Fruit fly (Drosophila melanogaster) whole organism, embryonic: ENCODE results near the gene IFT54.
A peak's percentile ranks its signal among the peaks of the same experiment; 100 is the strongest.

Experiments
- CG10209 ChIP-seq: fragments of 200-800 bp; sonication (Bioruptor generic); optimal IDR thresholded peaks from 3 replicates; lab custom pipeline; 2017; ENCODE audit warnings: missing biosample characterization, mild to moderate bottlenecking, missing genetic modification characterization, missing genetic modification reagents
- CG10267 ChIP-seq: fragments of 200-800 bp; sonication (Bioruptor generic); optimal IDR thresholded peaks from 2 replicates; lab custom pipeline; 2018; ENCODE audit warnings: missing biosample characterization, mild to moderate bottlenecking, missing genetic modification characterization, moderate library complexity
- CG11560 ChIP-seq: fragments of 200-800 bp; sonication (Bioruptor generic); IDR thresholded peaks from 3 replicates; pipeline ENCODE4 v1.3.6; 2022; ENCODE audit warnings: missing biosample characterization, missing genetic modification characterization
- CG12391 ChIP-seq: fragments of 200-800 bp; sonication (Bioruptor generic); optimal IDR thresholded peaks from 3 replicates; lab custom pipeline; 2018; ENCODE audit warnings: missing biosample characterization, mild to moderate bottlenecking, missing genetic modification characterization, moderate library complexity
- CG14014 ChIP-seq: fragments of 200-800 bp; sonication (Bioruptor generic); IDR thresholded peaks from 2 replicates; pipeline ENCODE4 v1.3.6; 2022; ENCODE audit warnings: missing biosample characterization, missing genetic modification characterization
- CG15269 ChIP-seq: fragments of 200-800 bp; sonication (Bioruptor generic); optimal IDR thresholded peaks from 2 replicates; lab custom pipeline; 2018; ENCODE audit warnings: missing biosample characterization, mild to moderate bottlenecking, missing genetic modification characterization, moderate library complexity
- CG15696 ChIP-seq: fragments of 200-800 bp; sonication (Bioruptor generic); optimal IDR thresholded peaks from 2 replicates; lab custom pipeline; 2019; ENCODE audit warnings: missing biosample characterization, mild to moderate bottlenecking, missing genetic modification characterization, moderate library complexity
- CG16863 ChIP-seq: fragments of 200-800 bp; sonication (Bioruptor generic); optimal IDR thresholded peaks from 3 replicates; lab custom pipeline; 2016; ENCODE audit warnings: missing biosample characterization, missing genetic modification characterization
- CG17912 ChIP-seq: fragments of 200-800 bp; sonication (Bioruptor generic); optimal IDR thresholded peaks from 2 replicates; lab custom pipeline; 2018; ENCODE audit warnings: missing biosample characterization, mild to moderate bottlenecking, missing genetic modification characterization
- CG18476 ChIP-seq: fragments of 200-800 bp; sonication (Bioruptor generic); optimal IDR thresholded peaks from 2 replicates; lab custom pipeline; 2016; ENCODE audit warnings: missing biosample characterization, mild to moderate bottlenecking, missing genetic modification characterization
- CG30403 ChIP-seq: fragments of 200-800 bp; sonication (Bioruptor generic); optimal IDR thresholded peaks from 3 replicates; lab custom pipeline; 2016; ENCODE audit warnings: missing biosample characterization, missing genetic modification characterization
- CG33557 ChIP-seq: fragments of 200-800 bp; sonication (Bioruptor generic); optimal IDR thresholded peaks from 2 replicates; lab custom pipeline; 2019; ENCODE audit warnings: missing biosample characterization, mild to moderate bottlenecking, missing genetic modification characterization, moderate library complexity
- CG3407 ChIP-seq: fragments of 200-800 bp; sonication (Bioruptor generic); optimal IDR thresholded peaks from 2 replicates; lab custom pipeline; 2018; ENCODE audit warnings: missing biosample characterization, mild to moderate bottlenecking, missing genetic modification characterization
- CG34376 ChIP-seq: fragments of 200-800 bp; sonication (Bioruptor generic); optimal IDR thresholded peaks from 2 replicates; lab custom pipeline; 2018; ENCODE audit warnings: missing biosample characterization, mild to moderate bottlenecking, missing genetic modification characterization
- CG42726 ChIP-seq: fragments of 200-800 bp; sonication (Bioruptor generic); IDR thresholded peaks from 2 replicates; pipeline ENCODE4 v1.3.6; 2022; ENCODE audit warnings: missing biosample characterization, missing genetic modification characterization; ENCODE audit not compliant: partially characterized antibody
- CG6683 ChIP-seq: fragments of 200-800 bp; sonication (Bioruptor generic); optimal IDR thresholded peaks from 2 replicates; lab custom pipeline; 2017; ENCODE audit warnings: missing biosample characterization, mild to moderate bottlenecking, missing genetic modification characterization, missing genetic modification reagents
- CG6689 ChIP-seq: fragments of 200-800 bp; sonication (Bioruptor generic); IDR thresholded peaks from 2 replicates; pipeline ENCODE4 v1.3.6; 2022; ENCODE audit warnings: missing biosample characterization, missing genetic modification characterization
- CG7372 ChIP-seq: fragments of 200-800 bp; sonication (Bioruptor generic); IDR thresholded peaks from 2 replicates; pipeline ENCODE4 v1.3.6; 2022; ENCODE audit warnings: missing biosample characterization, missing genetic modification characterization
- CG9727 ChIP-seq: fragments of 200-800 bp; sonication (Bioruptor generic); optimal IDR thresholded peaks from 3 replicates; lab custom pipeline; 2017; ENCODE audit warnings: missing biosample characterization, mild to moderate bottlenecking, missing genetic modification characterization
- Dad ChIP-seq: fragments of 200-800 bp; sonication (Bioruptor generic); optimal IDR thresholded peaks from 3 replicates; lab custom pipeline; 2016; ENCODE audit warnings: missing biosample characterization, missing genetic modification characterization
- ERR ChIP-seq: fragments of 200-800 bp; sonication (Bioruptor generic); optimal IDR thresholded peaks from 2 replicates; lab custom pipeline; 2016; ENCODE audit warnings: missing biosample characterization, missing genetic modification characterization
- Fer3 ChIP-seq: fragments of 200-800 bp; sonication (Bioruptor generic); optimal IDR thresholded peaks from 2 replicates; lab custom pipeline; 2018; ENCODE audit warnings: missing biosample characterization, mild to moderate bottlenecking, missing genetic modification characterization, moderate library complexity
- HLH4C ChIP-seq: fragments of 200-800 bp; sonication (Bioruptor generic); IDR thresholded peaks from 3 replicates; pipeline ENCODE4 v1.3.6; 2022; ENCODE audit warnings: missing biosample characterization, missing genetic modification characterization; ENCODE audit not compliant: partially characterized antibody
- HmgD ChIP-seq: fragments of 200-800 bp; sonication (Bioruptor generic); optimal IDR thresholded peaks from 3 replicates; lab custom pipeline; 2016; ENCODE audit warnings: missing biosample characterization, missing genetic modification characterization
- Hmr ChIP-seq: fragments of 200-800 bp; sonication (Bioruptor generic); optimal IDR thresholded peaks from 3 replicates; lab custom pipeline; 2017; ENCODE audit warnings: mild to moderate bottlenecking, missing biosample characterization, missing genetic modification reagents, missing genetic modification characterization
- Jarid2 ChIP-seq: fragments of 200-800 bp; sonication (Bioruptor generic); optimal IDR thresholded peaks from 3 replicates; lab custom pipeline; 2017; ENCODE audit warnings: mild to moderate bottlenecking, missing biosample characterization, missing genetic modification reagents, missing genetic modification characterization
- Med ChIP-seq: fragments of 200-800 bp; sonication (Bioruptor generic); peaks from one replicate; lab custom pipeline; 2016; ENCODE audit warnings: missing biosample characterization, missing genetic modification characterization, mild to moderate bottlenecking, inconsistent platforms, moderate library complexity
- Opbp ChIP-seq: fragments of 200-800 bp; sonication (Bioruptor generic); IDR thresholded peaks from 3 replicates; pipeline ENCODE4 v1.3.6; 2022; ENCODE audit warnings: missing biosample characterization, missing genetic modification characterization; ENCODE audit not compliant: partially characterized antibody
- Trl ChIP-seq, 3 experiments: fragments of >200 bp in 2 of 3; fragments of 200-800 bp in 1 of 3; sonication (Bioruptor generic) in 1 of 3; optimal IDR thresholded peaks; 2 replicates in 1 of 3; 3 replicates in 2 of 3; lab custom pipeline; 2016 to 2017; ENCODE audit warnings: missing biosample characterization in 1 of 3, missing genetic modification characterization in 1 of 3
- ash1 ChIP-seq: fragments of 200-800 bp; sonication (Bioruptor generic); optimal IDR thresholded peaks from 2 replicates; lab custom pipeline; 2018; ENCODE audit warnings: missing biosample characterization, mild to moderate bottlenecking, missing genetic modification characterization
- cato ChIP-seq: fragments of 200-800 bp; sonication (Bioruptor generic); optimal IDR thresholded peaks from 2 replicates; lab custom pipeline; 2016; ENCODE audit warnings: missing biosample characterization, missing genetic modification characterization, borderline replicate concordance
- chinmo ChIP-seq: fragments of 200-800 bp; sonication (Bioruptor generic); IDR thresholded peaks from 4 replicates; pipeline ENCODE4 v1.3.6; 2022; ENCODE audit warnings: missing biosample characterization, missing genetic modification characterization; ENCODE audit not compliant: partially characterized antibody
- dimm ChIP-seq: fragments of 200-800 bp; sonication (Bioruptor generic); IDR thresholded peaks from 2 replicates; pipeline ENCODE4 v1.3.6; 2022; ENCODE audit warnings: missing biosample characterization, missing genetic modification characterization
- dpn ChIP-seq, 2 experiments: fragments of 200-800 bp; sonication (Bioruptor generic); optimal IDR thresholded peaks; 3 replicates each; lab custom pipeline; 2016; ENCODE audit warnings: missing biosample characterization in 2 of 2, missing genetic modification characterization in 2 of 2
- eve ChIP-seq, 2 experiments: fragments of >200 bp; optimal IDR thresholded peaks; 2 replicates each; lab custom pipeline; 2017; ENCODE audit warnings: missing biosample characterization in 2 of 2, missing genetic modification characterization in 2 of 2
- fru ChIP-seq: fragments of >200 bp; optimal IDR thresholded peaks from 2 replicates; lab custom pipeline; 2017
- jumu ChIP-seq: fragments of 200-800 bp; sonication (Bioruptor generic); optimal IDR thresholded peaks from 3 replicates; lab custom pipeline; 2016; ENCODE audit warnings: missing biosample characterization, missing genetic modification characterization
- lola ChIP-seq, 3 experiments: fragments of >200 bp in 2 of 3; fragments of 200-800 bp in 1 of 3; sonication (Bioruptor generic) in 1 of 3; optimal IDR thresholded peaks; 2 replicates each; lab custom pipeline; 2017 to 2019; ENCODE audit warnings: missing biosample characterization in 3 of 3, missing genetic modification characterization in 3 of 3, mild to moderate bottlenecking in 1 of 3, moderate library complexity in 1 of 3
- lov ChIP-seq, 2 experiments: fragments of 200-800 bp in 1 of 2; fragments of >200 bp in 1 of 2; sonication (Bioruptor generic) in 1 of 2; IDR thresholded peaks in 1 of 2; optimal IDR thresholded peaks in 1 of 2; 2 replicates in 1 of 2; 3 replicates in 1 of 2; pipeline versions ENCODE4 v1.3.6 to Lab custom; 2017 to 2022; ENCODE audit warnings: missing biosample characterization in 1 of 2, missing genetic modification characterization in 1 of 2
- nmo ChIP-seq: fragments of 200-800 bp; sonication (Bioruptor generic); optimal IDR thresholded peaks from 2 replicates; lab custom pipeline; 2018; ENCODE audit warnings: missing biosample characterization, mild to moderate bottlenecking, missing genetic modification characterization, moderate library complexity
- odd ChIP-seq: fragments of 200-800 bp; sonication (Bioruptor generic); optimal IDR thresholded peaks from 2 replicates; lab custom pipeline; 2017; ENCODE audit warnings: missing biosample characterization, mild to moderate bottlenecking, missing genetic modification characterization
- p53 ChIP-seq: fragments of 200-800 bp; sonication (Bioruptor generic); optimal IDR thresholded peaks from 2 replicates; lab custom pipeline; 2016; ENCODE audit warnings: missing biosample characterization, missing genetic modification characterization
- sens ChIP-seq: fragments of 200-800 bp; sonication (Bioruptor generic); peaks from one replicate; lab custom pipeline; 2016; ENCODE audit warnings: missing biosample characterization, missing genetic modification characterization
- sima ChIP-seq: fragments of 200-800 bp; sonication (Bioruptor generic); optimal IDR thresholded peaks from 2 replicates; lab custom pipeline; 2016; ENCODE audit warnings: missing biosample characterization, missing genetic modification characterization
- slbo ChIP-seq: fragments of 200-800 bp; sonication (Bioruptor generic); IDR thresholded peaks from 2 replicates; pipeline ENCODE4 v1.3.6; 2022; ENCODE audit warnings: missing biosample characterization, missing genetic modification characterization
- slou ChIP-seq: fragments of 200-800 bp; sonication (Bioruptor generic); optimal IDR thresholded peaks from 3 replicates; lab custom pipeline; 2016; ENCODE audit warnings: missing biosample characterization, missing genetic modification characterization
- sqz ChIP-seq: fragments of 200-800 bp; sonication (Bioruptor generic); optimal IDR thresholded peaks from 3 replicates; lab custom pipeline; 2018; ENCODE audit warnings: missing biosample characterization, mild to moderate bottlenecking, missing genetic modification characterization
- tap ChIP-seq: fragments of 200-800 bp; optimal IDR thresholded peaks from 3 replicates; lab custom pipeline; 2019; ENCODE audit warnings: missing biosample characterization, mild to moderate bottlenecking, missing genetic modification characterization, moderate library complexity

The IFT54 gene

dm6 chr3R:14277894-14278522, 24.2 kb upstream of the IFT54 start (continued):
- peak; percentile 88 for TF ChIP-seq CG14014 (GFP tag; lab: Robert Waterston, UW)
- TF ChIP-seq Jarid2, result no peak
- peak; percentile 75 for TF ChIP-seq nmo (GFP tag; lab: Kevin White, UChicago)
- no peak for TF ChIP-seq fru (lab: Kevin White, UChicago)
- TF ChIP-seq ash1 (GFP tag; lab: Kevin White, UChicago), result no peak
- no peak for TF ChIP-seq Opbp
- no peak for TF ChIP-seq ERR (GFP tag; lab: Kevin White, UChicago)
- no peak for TF ChIP-seq HLH4C (GFP tag; lab: Robert Waterston, UW)
- no peak for TF ChIP-seq CG3407 (GFP tag; lab: Kevin White, UChicago)
- TF ChIP-seq Fer3 (tag; lab: Kevin White, UChicago), result no peak
- no peak for TF ChIP-seq p53 (GFP tag; lab: Kevin White, UChicago)
- peak; percentile 42 to 68 for TF ChIP-seq Trl (optimal IDR thresholded peaks at IDR 0.05; lab: Kevin White, UChicago)
- TF ChIP-seq Trl (GFP tag; optimal IDR thresholded peaks at IDR 0.05; lab: Kevin White, UChicago), result no peak
- TF ChIP-seq odd, result no peak
- TF ChIP-seq dpn (GFP tag; optimal IDR thresholded peaks at IDR 0.05; lab: Kevin White, UChicago), result peak; percentile 41 to 62
- TF ChIP-seq sqz (GFP tag; lab: Kevin White, UChicago), result no peak
- TF ChIP-seq tap (tag; lab: Kevin White, UChicago), result no peak
- peak; percentile 79 for TF ChIP-seq CG33557 (GFP tag; lab: Kevin White, UChicago)
- 0 out of 2 replicates have a peak, but pooled peaks have one; percentile 11 for TF ChIP-seq dimm (GFP tag; lab: Robert Waterston, UW)
- TF ChIP-seq CG11560 (tag; lab: Robert Waterston, UW), result 0 out of 3 replicates have a peak, but pooled peaks have one; percentile 39
- TF ChIP-seq jumu (GFP tag; lab: Kevin White, UChicago), result no peak
- no peak for TF ChIP-seq Med
- TF ChIP-seq sima (GFP tag; lab: Kevin White, UChicago), result no peak
- TF ChIP-seq CG16863 (GFP tag; lab: Kevin White, UChicago), result peak; percentile 28
- TF ChIP-seq cato (GFP tag; lab: Kevin White, UChicago), result peak; percentile 36
- TF ChIP-seq sens (GFP tag; lab: Kevin White, UChicago), result peak; percentile 90
- peak; percentile 97 for TF ChIP-seq CG9727 (GFP tag; lab: Kevin White, UChicago)
- no peak for TF ChIP-seq CG17912 (GFP tag; lab: Kevin White, UChicago)
- TF ChIP-seq eve (GFP tag; optimal IDR thresholded peaks at IDR 0.05; lab: Kevin White, UChicago), result peak in 1 of 2 experiments; percentile 36
- peak; percentile 89 for TF ChIP-seq CG10267
- peak; percentile 69 for TF ChIP-seq CG18476 (GFP tag; lab: Kevin White, UChicago)
- peak; percentile 86 for TF ChIP-seq CG10209 (GFP tag; lab: Kevin White, UChicago)
- no peak for TF ChIP-seq CG6683
- TF ChIP-seq CG15696 (tag; lab: Kevin White, UChicago), result peak; percentile 95
- peak; percentile 20 for TF ChIP-seq Dad (GFP tag; lab: Kevin White, UChicago)
- peak; percentile 86 for TF ChIP-seq Hmr (GFP tag; lab: Kevin White, UChicago)
- TF ChIP-seq lola (GFP tag; optimal IDR thresholded peaks at IDR 0.05; lab: Kevin White, UChicago), result peak in 1 of 3 experiments; percentile 88
- no peak for TF ChIP-seq lov (optimal IDR thresholded peaks at IDR 0.05; lab: Kevin White, UChicago)
- peak; percentile 64; the same call in 1 of the 3 replicates for TF ChIP-seq lov (GFP tag; IDR thresholded peaks at IDR 0.05; lab: Robert Waterston, UW)
- peak; percentile 91 for TF ChIP-seq CG6689 (GFP tag; lab: Robert Waterston, UW)
- no peak for TF ChIP-seq CG15269 (tag; lab: Kevin White, UChicago)
- TF ChIP-seq CG30403 (GFP tag; lab: Kevin White, UChicago), result peak; percentile 77
- peak; percentile 87 for TF ChIP-seq CG12391
- TF ChIP-seq chinmo (GFP tag; lab: Robert Waterston, UW), result no peak
- TF ChIP-seq slbo (GFP tag; lab: Robert Waterston, UW), result peak; percentile 84
- peak; percentile 72 for TF ChIP-seq CG7372 (GFP tag; lab: Robert Waterston, UW)
- no peak for TF ChIP-seq HmgD (GFP tag; lab: Kevin White, UChicago)
- TF ChIP-seq CG42726 (GFP tag; lab: Robert Waterston, UW), result no peak
- peak; percentile 2 for TF ChIP-seq slou (GFP tag; lab: Kevin White, UChicago)
- TF ChIP-seq CG34376 (GFP tag; lab: Kevin White, UChicago), result peak; percentile 48
